Fruit fly (Drosophila melanogaster): ENCODE measurements around the gene CG4042.

The CG4042 gene

DNA sequence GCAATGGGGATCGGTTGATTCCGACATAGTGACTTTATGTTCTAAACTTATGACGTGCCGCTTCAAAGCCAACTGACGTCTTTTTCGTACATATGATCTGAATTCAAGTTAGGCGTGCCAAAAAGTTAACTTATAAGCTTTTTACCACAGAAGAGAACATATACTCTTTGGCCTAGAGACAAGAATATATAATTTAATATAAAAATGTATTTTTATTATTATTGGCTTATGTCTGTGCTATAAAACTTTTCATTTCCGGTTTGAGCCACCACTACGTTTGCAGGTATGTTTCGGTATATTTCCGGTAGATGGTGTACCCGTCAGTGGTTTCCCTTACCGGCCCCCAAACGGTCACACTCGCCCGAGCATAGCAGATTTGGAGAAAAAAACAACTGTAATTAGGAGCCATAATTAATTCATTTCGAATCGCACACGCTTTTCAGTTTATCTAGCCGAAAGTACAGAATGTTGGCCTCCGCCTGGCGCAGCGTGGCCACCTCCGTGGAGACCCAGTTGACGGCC lies 27.1 kb upstream of the CG4042 start, which contains the start of the genes CG3698 and tzn (continued):
- peak; percentile 96 for TF ChIP-seq zfh1 (GFP tag; IDR thresholded peaks at IDR 0.05)
- TF ChIP-seq CG9609 (GFP tag; optimal IDR thresholded peaks at IDR 0.05): peak; percentile 82
- TF ChIP-seq dmrt99B (tag; optimal IDR thresholded peaks at IDR 0.05): no peak
- TF ChIP-seq Med (GFP tag): peak; percentile 99
- TF ChIP-seq CG15011 (GFP tag; optimal IDR thresholded peaks at IDR 0.05): peak; percentile 87
- TF ChIP-seq Ets97D (GFP tag; optimal IDR thresholded peaks at IDR 0.05): peak; percentile 100
- TF ChIP-seq Sox100B (GFP tag; optimal IDR thresholded peaks at IDR 0.05): no peak
- TF ChIP-seq CG2875 (GFP tag; optimal IDR thresholded peaks at IDR 0.05): peak; percentile 96
- peak; percentile 88 for TF ChIP-seq CG6654 (GFP tag; optimal IDR thresholded peaks at IDR 0.05)
- peak; percentile 95 for TF ChIP-seq CG3281 (GFP tag; optimal IDR thresholded peaks at IDR 0.05)
- TF ChIP-seq CG16815 (GFP tag; optimal IDR thresholded peaks at IDR 0.05): peak; percentile 87
- TF ChIP-seq gem (tag; optimal IDR thresholded peaks at IDR 0.05): no peak
- peak; percentile 93 for TF ChIP-seq unpg (GFP tag; optimal IDR thresholded peaks at IDR 0.05)
- peak; percentile 88 for TF ChIP-seq CG10267 (tag; optimal IDR thresholded peaks at IDR 0.05)
- TF ChIP-seq ERR (GFP tag; optimal IDR thresholded peaks at IDR 0.05): peak; percentile 46
- TF ChIP-seq tin (GFP tag; optimal IDR thresholded peaks at IDR 0.05): peak; percentile 89
- peak; percentile 94 for TF ChIP-seq CG3407 (GFP tag; optimal IDR thresholded peaks at IDR 0.05)
- peak in 1 of 3 experiments; percentile 75 for TF ChIP-seq lola (GFP tag; optimal IDR thresholded peaks at IDR 0.05)
- peak; percentile 94 for TF ChIP-seq CG12104 (GFP tag; optimal IDR thresholded peaks at IDR 0.05)
- TF ChIP-seq lmd (GFP tag; IDR thresholded peaks at IDR 0.05): peak; percentile 87
- TF ChIP-seq CG12391 (tag; optimal IDR thresholded peaks at IDR 0.05): peak; percentile 93
- TF ChIP-seq pzg (GFP tag; optimal IDR thresholded peaks at IDR 0.05): peak; percentile 81
- peak; percentile 91 for TF ChIP-seq PHDP (tag; optimal IDR thresholded peaks at IDR 0.05)
- peak; percentile 88 for TF ChIP-seq az2 (GFP tag; optimal IDR thresholded peaks at IDR 0.05)
- TF ChIP-seq CG8765 (GFP tag; IDR thresholded peaks at IDR 0.05): peak; percentile 82
- peak; percentile 84 for TF ChIP-seq CG11398 (GFP tag; optimal IDR thresholded peaks at IDR 0.05)
- peak; percentile 86 for TF ChIP-seq CG8089 (GFP tag; optimal IDR thresholded peaks at IDR 0.05)
- peak; percentile 87 for TF ChIP-seq tio (GFP tag; optimal IDR thresholded peaks at IDR 0.05)
- peak; percentile 96 for TF ChIP-seq otp (GFP tag; IDR thresholded peaks at IDR 0.05)
- TF ChIP-seq chm (GFP tag; IDR thresholded peaks at IDR 0.05): peak; percentile 97
- TF ChIP-seq unc-4 (GFP tag; IDR thresholded peaks at IDR 0.05; ENCODE audit: partially characterized antibody): 0 out of 2 replicates have a peak, but pooled peaks have one; percentile 24
- TF ChIP-seq ci (GFP tag; IDR thresholded peaks at IDR 0.05): peak; percentile 99
- peak; percentile 82 for TF ChIP-seq emc (GFP tag; optimal IDR thresholded peaks at IDR 0.05)
- peak; percentile 87 for TF ChIP-seq chn (GFP tag; optimal IDR thresholded peaks at IDR 0.05)
- TF ChIP-seq sens-2 (GFP tag; IDR thresholded peaks at IDR 0.05): peak; percentile 95
- peak; percentile 91 for TF ChIP-seq CG9797 (GFP tag; optimal IDR thresholded peaks at IDR 0.05)
- TF ChIP-seq mam (GFP tag; optimal IDR thresholded peaks at IDR 0.05): peak; percentile 76
- TF ChIP-seq CG10431 (GFP tag; optimal IDR thresholded peaks at IDR 0.05): peak; percentile 89
- TF ChIP-seq CG3065 (GFP tag; optimal IDR thresholded peaks at IDR 0.05): peak; percentile 90
- peak; percentile 90 for TF ChIP-seq CG10147 (GFP tag; optimal IDR thresholded peaks at IDR 0.05)
- TF ChIP-seq CG10366 (GFP tag; IDR thresholded peaks at IDR 0.05): peak; percentile 94
- TF ChIP-seq Hr51 (GFP tag; optimal IDR thresholded peaks at IDR 0.05): peak in 1 of 2 experiments; percentile 86
- no peak for TF ChIP-seq sqz (GFP tag; optimal IDR thresholded peaks at IDR 0.05)
- peak; percentile 71 for TF ChIP-seq cas (GFP tag; IDR thresholded peaks at IDR 0.05)
- TF ChIP-seq HmgZ (tag; optimal IDR thresholded peaks at IDR 0.05): peak; percentile 94
- peak; percentile 66 for TF ChIP-seq CG30020 (tag; optimal IDR thresholded peaks at IDR 0.05)
- peak; percentile 92 for TF ChIP-seq CG6683 (GFP tag; optimal IDR thresholded peaks at IDR 0.05)
- TF ChIP-seq CG17612 (GFP tag; IDR thresholded peaks at IDR 0.05): peak; percentile 78; the same call in 1 of the 2 replicates
- TF ChIP-seq CG3163 (GFP tag; optimal IDR thresholded peaks at IDR 0.05): peak; percentile 58
- peak; percentile 71 for TF ChIP-seq btn (GFP tag; optimal IDR thresholded peaks at IDR 0.05)

Data from whole organism, embryonic.